Worm (Caenorhabditis elegans) whole organism, L4/young adult: ENCODE data around the gene C14B1.3.

Experiments
- W03F9.2 ChIP-seq: fragments of 150-350 bp; optimal IDR thresholded peaks from 2 replicates; lab custom pipeline; 2014; ENCODE audit warnings: missing biosample characterization, missing genetic modification characterization
- dao-5 ChIP-seq: sonication (generic microtip); optimal IDR thresholded peaks from 2 replicates; lab custom pipeline; 2016; ENCODE audit warnings: missing genotype, missing genetic modification characterization, moderate library complexity, missing compliant biosample characterization
- him-1 ChIP-seq: sonication (generic microtip); optimal IDR thresholded peaks from 2 replicates; lab custom pipeline; 2016; ENCODE audit warnings: missing genotype, missing genetic modification reagents, missing genetic modification characterization, missing compliant biosample characterization

DNA sequence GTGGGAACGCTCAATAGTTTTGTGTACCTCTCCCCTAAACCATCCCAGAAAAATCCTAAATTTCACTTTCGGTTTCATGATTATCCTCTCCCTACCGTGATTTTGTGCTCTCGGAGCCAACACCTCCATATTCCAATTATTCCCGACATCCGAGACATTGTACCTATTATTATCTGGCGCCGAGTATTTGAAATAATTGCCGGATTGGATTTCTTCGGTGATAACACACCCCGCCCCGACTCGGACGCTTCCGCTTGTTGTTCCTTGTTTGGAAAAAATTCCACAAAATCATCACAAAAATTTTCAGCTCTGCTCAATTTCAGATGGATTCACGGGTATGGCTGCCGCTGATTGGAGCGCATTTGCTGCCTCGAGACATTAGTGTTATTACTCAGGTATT, 41.8 kb downstream of the C14B1.3 start, which contains the start of gene lin-48:
- no peak for TF ChIP-seq W03F9.2 (tag; lab: Kevin White, UChicago)
- TF ChIP-seq him-1 (tag; lab: Kevin White, UChicago) = no peak
- TF ChIP-seq dao-5 (tag; lab: Kevin White, UChicago) = no peak
